Worm (Caenorhabditis elegans): ENCODE measurements around the gene nhr-223.

DNA sequence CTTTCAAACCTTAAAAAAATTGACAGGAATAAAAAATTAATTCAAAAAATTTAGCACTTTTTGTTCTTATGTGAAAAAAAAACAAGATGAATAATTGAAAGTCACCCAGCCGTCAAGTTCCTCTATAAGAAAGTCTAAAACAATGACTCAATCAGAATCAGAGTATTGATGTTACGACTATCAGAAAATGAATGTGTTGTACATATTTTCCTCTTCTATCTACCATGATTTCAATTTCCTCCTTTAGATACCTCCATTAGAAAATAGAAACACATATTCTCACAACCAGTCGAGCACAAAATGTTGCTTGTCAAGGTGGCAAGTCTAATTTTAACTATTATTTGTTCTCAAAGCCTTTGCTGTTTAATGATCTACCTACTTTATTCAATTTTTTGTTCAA, 23.8 kb downstream of the nhr-223 start, which contains the start of gene srbc-48:
- TF ChIP-seq tbx-11 (GFP tag; IDR thresholded peaks at IDR 0.05) (no peak), ama-1 (optimal IDR thresholded peaks at IDR 0.05) (no peak), F13C5.2 (tag; optimal IDR thresholded peaks at IDR 0.05) (no peak), ets-7 (tag; optimal IDR thresholded peaks at IDR 0.05) (no peak), tra-4 (tag; optimal IDR thresholded peaks at IDR 0.05) (no peak), hmbx-1 (tag; optimal IDR thresholded peaks at IDR 0.05) (no peak), flt-1 (GFP tag; IDR thresholded peaks at IDR 0.05) (no peak), scrt-1 (GFP tag; IDR thresholded peaks at IDR 0.05) (no peak), pes-1 (GFP tag; IDR thresholded peaks at IDR 0.05) (no peak), B0310.2 (tag; optimal IDR thresholded peaks at IDR 0.05) (no peak), tbx-37 (GFP tag; conservative IDR thresholded peaks at IDR 0.05) (no peak), ceh-13 (GFP tag; optimal IDR thresholded peaks at IDR 0.05) (no peak), sea-1 (GFP tag; conservative IDR thresholded peaks at IDR 0.05) (no peak)
